Worm (Caenorhabditis elegans) whole organism, midembryonic: ENCODE data around the gene rps-25.

ENCODE experiments used
- T22C8.4 ChIP-seq: fragments of 200-800 bp; sonication (Bioruptor generic); IDR thresholded peaks from 2 replicates; pipeline ENCODE4 v1.3.6; 2022; ENCODE audit warnings: missing genetic modification characterization, missing compliant biosample characterization
- cog-1 ChIP-seq: sonication (generic microtip); optimal IDR thresholded peaks from 2 replicates; lab custom pipeline; 2016; ENCODE audit warnings: missing genetic modification characterization, missing compliant biosample characterization
- flt-1 ChIP-seq: fragments of 200-800 bp; sonication (Bioruptor generic); IDR thresholded peaks from 2 replicates; pipeline ENCODE4 v1.3.6; 2022; ENCODE audit warnings: missing genetic modification characterization, missing compliant biosample characterization
- klf-2 ChIP-seq: fragments of 200-800 bp; sonication (Bioruptor generic); conservative IDR thresholded peaks from 2 replicates; pipeline ENCODE4 v1.3.6; 2022; ENCODE audit warnings: missing genetic modification reagents, missing genetic modification characterization, missing compliant biosample characterization
- med-1 ChIP-seq: sonication (generic microtip); optimal IDR thresholded peaks from 2 replicates; lab custom pipeline; 2017; ENCODE audit warnings: missing genetic modification characterization, mild to moderate bottlenecking, missing compliant biosample characterization, antibody characterized with exemption, missing genetic modification reagents; ENCODE audit not compliant: insufficient read depth
- ref-1 ChIP-seq: fragments of 200-800 bp; sonication (Bioruptor generic); conservative IDR thresholded peaks from 2 replicates; pipeline ENCODE4 v1.3.6; 2022; ENCODE audit warnings: missing genetic modification reagents, missing genetic modification characterization, missing compliant biosample characterization
- tab-1 ChIP-seq: fragments of 200-800 bp; sonication (Bioruptor generic); IDR thresholded peaks from 2 replicates; pipeline ENCODE4 v1.3.6; 2022; ENCODE audit warnings: missing genetic modification characterization, missing compliant biosample characterization
- ztf-23 ChIP-seq: fragments of 200-800 bp; sonication (Bioruptor generic); IDR thresholded peaks from 2 replicates; pipeline ENCODE4 v1.3.6; 2022; ENCODE audit warnings: missing genetic modification reagents, missing genetic modification characterization, missing compliant biosample characterization
- ztf-29 ChIP-seq: fragments of 200-800 bp; sonication (Bioruptor generic); IDR thresholded peaks from 2 replicates; pipeline ENCODE4 v1.3.6; 2022; ENCODE audit warnings: missing genetic modification reagents, missing genetic modification characterization, missing compliant biosample characterization

rps-25 gene

DNA sequence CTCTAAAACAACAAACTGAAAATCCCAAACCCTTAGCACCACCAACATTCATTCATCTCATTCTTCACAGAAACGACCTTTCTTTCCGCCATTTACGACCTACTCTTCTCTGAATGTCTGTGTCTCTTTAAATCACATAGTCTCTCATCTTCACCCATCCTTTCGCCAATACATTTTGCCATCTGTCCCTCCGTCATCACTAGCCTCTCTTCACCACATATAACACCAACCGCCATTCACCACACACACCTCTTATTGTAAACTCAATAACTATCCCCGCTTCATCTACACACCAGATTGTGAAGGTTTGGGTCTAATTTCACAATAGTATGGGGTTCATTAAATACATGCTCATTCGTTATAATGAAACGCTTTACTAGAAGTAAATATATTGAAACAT, 23.1 kb upstream of the rps-25 start:
- TF ChIP-seq ztf-29 (GFP tag; lab: Robert Waterston, UW): no peak
- no peak for TF ChIP-seq med-1 (GFP tag; lab: Kevin White, UChicago)
- no peak for TF ChIP-seq flt-1
- no peak for TF ChIP-seq T22C8.4 (GFP tag; lab: Robert Waterston, UW)

DNA sequence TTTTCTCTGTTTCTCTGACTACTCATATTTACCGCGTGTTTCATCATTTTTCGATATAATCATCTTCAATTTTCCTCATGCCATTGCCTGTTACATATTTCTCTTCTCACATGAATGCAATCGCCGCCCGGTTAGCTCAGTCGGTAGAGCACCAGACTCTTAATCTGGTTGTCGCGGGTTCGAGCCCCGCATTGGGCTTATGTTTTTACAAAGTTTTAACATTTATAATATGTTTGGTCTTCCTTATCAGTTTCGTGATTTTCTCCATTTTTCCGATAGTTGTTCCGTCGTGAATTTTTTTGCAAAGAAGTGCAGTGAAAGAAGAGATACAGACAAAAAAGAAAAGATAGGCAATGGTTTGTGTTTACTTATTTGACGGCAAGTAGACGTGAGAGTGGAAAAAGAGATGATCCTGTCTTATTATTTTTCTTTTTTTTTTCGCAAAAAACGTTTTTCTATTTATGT, 19.7 kb upstream of the rps-25 start:
- TF ChIP-seq flt-1 (peak; percentile 94), med-1 (GFP tag; lab: Kevin White, UChicago) (peak; percentile 52), ref-1 (peak; percentile 81), T22C8.4 (GFP tag; lab: Robert Waterston, UW) (peak; percentile 87), ztf-23 (GFP tag; lab: Robert Waterston, UW) (peak; percentile 93), klf-2 (GFP tag; lab: Robert Waterston, UW) (peak; percentile 86), ztf-29 (GFP tag; lab: Robert Waterston, UW) (peak; percentile 95), tab-1 (GFP tag; lab: Robert Waterston, UW) (peak; percentile 90), cog-1 (tag; lab: Kevin White, UChicago) (peak; percentile 82)

DNA sequence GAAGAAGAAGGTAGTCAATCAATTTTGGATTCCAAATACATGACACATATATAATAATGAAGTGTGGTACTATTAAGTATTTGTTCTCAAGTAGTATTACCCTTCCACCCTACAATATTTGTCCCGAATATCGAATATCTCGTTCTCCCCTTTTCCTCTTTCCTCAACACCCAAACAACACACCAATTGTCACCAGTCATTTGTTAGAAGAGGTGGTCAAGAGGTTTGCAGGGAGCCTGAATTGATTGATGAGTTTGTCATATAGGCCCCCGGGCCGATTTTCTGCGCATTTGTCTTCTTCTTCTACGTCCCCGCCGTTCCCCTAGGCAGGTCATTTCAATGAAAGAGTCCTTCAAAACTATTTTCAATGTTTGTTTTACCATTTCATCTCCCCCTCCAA, 16.9 kb upstream of the rps-25 start:
- TF ChIP-seq tab-1 (GFP tag; lab: Robert Waterston, UW) (no peak), klf-2 (GFP tag; lab: Robert Waterston, UW) (no peak)

DNA sequence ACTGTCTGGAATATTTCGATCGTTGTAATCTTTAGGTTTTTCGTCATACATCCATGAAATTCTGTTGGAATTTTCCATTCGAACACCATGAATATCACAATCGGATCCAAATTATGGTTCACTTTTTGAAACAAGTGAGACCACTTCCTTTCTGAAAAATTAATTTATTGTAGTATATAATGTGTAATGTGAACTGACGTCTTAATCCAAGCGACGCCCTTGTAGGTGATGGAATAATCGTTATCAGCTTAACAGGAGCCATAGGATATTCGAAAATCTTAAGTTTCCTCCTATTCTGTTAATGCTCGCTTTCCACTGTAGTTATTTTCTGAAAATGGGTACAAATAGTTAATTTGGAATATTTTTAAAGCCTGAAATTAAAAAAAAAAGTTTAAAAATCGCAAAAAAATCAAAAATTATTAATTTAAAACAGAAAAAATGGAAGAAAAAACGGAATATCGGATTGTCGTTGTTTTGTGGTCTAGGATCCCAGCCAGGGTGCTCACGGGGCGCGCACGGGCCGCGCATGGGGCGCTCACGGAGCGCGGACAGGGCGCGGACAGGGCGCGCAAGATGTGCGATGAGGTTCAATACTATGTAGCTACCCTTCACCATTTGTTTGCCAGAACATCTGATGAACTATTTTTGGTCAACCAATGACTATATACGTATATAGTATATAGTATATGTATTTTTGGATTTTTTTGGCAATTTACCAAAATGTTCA, 15.0 kb upstream of the rps-25 start, which contains the start of gene K02B2.6:
K02B2.6 (minus strand) TSS at position 51 of the 727 bp plus-strand sequence.
- TF ChIP-seq flt-1 (no peak), ztf-23 (GFP tag; lab: Robert Waterston, UW) (no peak), ztf-29 (GFP tag; lab: Robert Waterston, UW) (no peak), klf-2 (GFP tag; lab: Robert Waterston, UW) (no peak), cog-1 (tag; lab: Kevin White, UChicago) (no peak), T22C8.4 (GFP tag; lab: Robert Waterston, UW) (no peak), ref-1 (no peak), tab-1 (GFP tag; lab: Robert Waterston, UW) (no peak), med-1 (GFP tag; lab: Kevin White, UChicago) (no peak)

DNA sequence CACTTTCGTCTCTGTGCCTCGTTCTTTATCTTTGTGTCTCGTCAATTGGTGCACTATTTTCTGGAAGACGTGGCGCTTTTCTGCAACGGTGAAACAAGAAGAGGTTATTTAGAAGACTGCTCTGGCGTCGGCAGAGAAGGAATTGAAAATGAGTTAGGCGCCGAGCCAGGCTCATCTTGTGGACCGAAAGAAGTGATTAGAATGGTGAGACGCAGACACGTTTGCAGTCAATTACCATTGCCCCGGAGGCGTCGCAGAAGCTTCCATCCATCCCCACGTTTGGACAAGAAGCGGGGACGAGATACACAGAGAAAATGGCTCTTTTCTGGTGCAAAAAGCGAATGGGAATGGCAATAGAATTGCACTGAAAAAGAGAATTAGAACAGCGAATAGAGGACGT, 12.5 kb upstream of the rps-25 start:
- TF ChIP-seq ztf-29 (GFP tag; lab: Robert Waterston, UW): no peak
- TF ChIP-seq tab-1 (GFP tag; lab: Robert Waterston, UW): no peak
- TF ChIP-seq T22C8.4 (GFP tag; lab: Robert Waterston, UW): 0 out of 2 replicates have a peak, but pooled peaks have one; percentile 27
- no peak for TF ChIP-seq ztf-23 (GFP tag; lab: Robert Waterston, UW)

DNA sequence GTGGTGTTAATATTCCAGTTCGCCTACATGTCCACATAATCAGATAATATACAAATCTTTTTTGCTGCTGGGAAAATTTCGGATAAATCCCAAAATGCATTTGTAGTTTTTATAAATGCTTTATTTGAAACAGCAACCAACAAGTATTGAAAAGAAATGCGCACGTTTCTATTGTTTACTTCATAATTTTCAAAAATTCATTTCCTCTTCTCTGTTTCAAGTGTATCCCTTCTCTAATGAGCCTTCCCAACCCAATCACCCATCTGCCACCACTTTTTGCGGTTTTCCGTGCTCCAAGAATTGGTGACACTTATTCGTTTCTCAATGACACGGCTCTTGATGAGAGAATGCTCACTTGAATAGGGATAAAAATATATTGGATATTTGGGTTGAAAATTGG, 7.3 kb upstream of the rps-25 start:
- TF ChIP-seq T22C8.4 (GFP tag; lab: Robert Waterston, UW): no peak
- no peak for TF ChIP-seq flt-1
- no peak for TF ChIP-seq ztf-23 (GFP tag; lab: Robert Waterston, UW)
- no peak for TF ChIP-seq klf-2 (GFP tag; lab: Robert Waterston, UW)
- no peak for TF ChIP-seq ztf-29 (GFP tag; lab: Robert Waterston, UW)
- TF ChIP-seq cog-1 (tag; lab: Kevin White, UChicago): no peak
- no peak for TF ChIP-seq med-1 (GFP tag; lab: Kevin White, UChicago)
- TF ChIP-seq tab-1 (GFP tag; lab: Robert Waterston, UW): no peak
- TF ChIP-seq ref-1: no peak

- TF ChIP-seq med-1 (GFP tag; lab: Kevin White, UChicago) (no peak), flt-1 (0 out of 2 replicates have a peak, but pooled peaks have one; percentile 16), ztf-29 (GFP tag; lab: Robert Waterston, UW) (no peak), ztf-23 (GFP tag; lab: Robert Waterston, UW) (0 out of 2 replicates have a peak, but pooled peaks have one; percentile 48), tab-1 (GFP tag; lab: Robert Waterston, UW) (no peak), cog-1 (tag; lab: Kevin White, UChicago) (peak; percentile 34)
These were observed 5.6 kb upstream of the rps-25 start for ce11 chrIV:5952966-5953365.

ce11 chrIV:5949964-5950363, 2.6 kb upstream of the rps-25 start:
- no peak for TF ChIP-seq cog-1 (tag; lab: Kevin White, UChicago)
- TF ChIP-seq flt-1: no peak
- TF ChIP-seq ref-1: no peak
- TF ChIP-seq ztf-29 (GFP tag; lab: Robert Waterston, UW): no peak
- no peak for TF ChIP-seq tab-1 (GFP tag; lab: Robert Waterston, UW)
- no peak for TF ChIP-seq ztf-23 (GFP tag; lab: Robert Waterston, UW)
- TF ChIP-seq klf-2 (GFP tag; lab: Robert Waterston, UW): no peak
- no peak for TF ChIP-seq T22C8.4 (GFP tag; lab: Robert Waterston, UW)
- TF ChIP-seq med-1 (GFP tag; lab: Kevin White, UChicago): no peak

- no peak for TF ChIP-seq med-1 (GFP tag; lab: Kevin White, UChicago)
- TF ChIP-seq cog-1 (tag; lab: Kevin White, UChicago): no peak
- TF ChIP-seq ztf-23 (GFP tag; lab: Robert Waterston, UW): no peak
- TF ChIP-seq T22C8.4 (GFP tag; lab: Robert Waterston, UW): no peak
- no peak for TF ChIP-seq klf-2 (GFP tag; lab: Robert Waterston, UW)
- no peak for TF ChIP-seq flt-1
- no peak for TF ChIP-seq ztf-29 (GFP tag; lab: Robert Waterston, UW)
These were observed 1.3 kb upstream of the rps-25 start for ce11 chrIV:5948712-5949111.
